Fruit fly (Drosophila melanogaster) whole organism, embryonic: ENCODE data around the gene ksr.
A peak's percentile ranks its signal among the peaks of the same experiment; 100 is the strongest.

ENCODE experiments used
- Adf1 ChIP-seq: fragments of 200-800 bp; sonication (Bioruptor generic); IDR thresholded peaks from 2 replicates; pipeline ENCODE4 v1.3.6; 2022; ENCODE audit warnings: missing biosample characterization, missing genetic modification characterization
- Antp ChIP-seq: fragments of 200-800 bp; sonication (Bioruptor generic); optimal IDR thresholded peaks from 3 replicates; lab custom pipeline; 2016; ENCODE audit warnings: missing biosample characterization, missing genetic modification characterization
- Blimp-1 ChIP-seq: fragments of 200-800 bp; sonication (Bioruptor generic); optimal IDR thresholded peaks from 3 replicates; lab custom pipeline; 2018; ENCODE audit warnings: missing biosample characterization, missing genetic modification characterization, mild to moderate bottlenecking, moderate library complexity, missing genetic modification reagents
- CG10209 ChIP-seq: fragments of 200-800 bp; sonication (Bioruptor generic); optimal IDR thresholded peaks from 3 replicates; lab custom pipeline; 2017; ENCODE audit warnings: missing biosample characterization, mild to moderate bottlenecking, missing genetic modification characterization, missing genetic modification reagents
- CG10267 ChIP-seq: fragments of 200-800 bp; sonication (Bioruptor generic); optimal IDR thresholded peaks from 2 replicates; lab custom pipeline; 2018; ENCODE audit warnings: missing biosample characterization, mild to moderate bottlenecking, missing genetic modification characterization, moderate library complexity
- CG10565 ChIP-seq: fragments of 200-800 bp; sonication (Bioruptor generic); optimal IDR thresholded peaks from 3 replicates; lab custom pipeline; 2016; ENCODE audit warnings: missing biosample characterization, mild to moderate bottlenecking, missing genetic modification characterization
- CG14441 ChIP-seq: fragments of 200-800 bp; sonication (Bioruptor generic); IDR thresholded peaks from 2 replicates; pipeline ENCODE4 v1.3.6; 2022; ENCODE audit warnings: missing biosample characterization, missing genetic modification characterization
- CG15514 ChIP-seq: fragments of 200-800 bp; sonication (Bioruptor generic); optimal IDR thresholded peaks from 3 replicates; lab custom pipeline; 2017; ENCODE audit warnings: missing biosample characterization, missing genetic modification characterization, mild to moderate bottlenecking, moderate library complexity, missing genetic modification reagents
- CG1602 ChIP-seq: fragments of 200-800 bp; sonication (Bioruptor generic); optimal IDR thresholded peaks from 3 replicates; lab custom pipeline; 2016; ENCODE audit warnings: missing biosample characterization, missing genetic modification characterization
- CG16779 ChIP-seq: fragments of 200-800 bp; sonication (Bioruptor generic); IDR thresholded peaks from 2 replicates; pipeline ENCODE4 v1.3.6; 2022; ENCODE audit warnings: missing biosample characterization, missing genetic modification characterization
- CG16813 ChIP-seq: fragments of 200-800 bp; sonication (Bioruptor generic); IDR thresholded peaks from 3 replicates; pipeline ENCODE4 v1.3.6; 2022; ENCODE audit warnings: missing biosample characterization, missing genetic modification characterization; ENCODE audit not compliant: partially characterized antibody
- CG16815 ChIP-seq: fragments of 200-800 bp; sonication (Bioruptor generic); optimal IDR thresholded peaks from 3 replicates; lab custom pipeline; 2017; ENCODE audit warnings: missing biosample characterization, mild to moderate bottlenecking, missing genetic modification characterization
- CG17912 ChIP-seq: fragments of 200-800 bp; sonication (Bioruptor generic); optimal IDR thresholded peaks from 2 replicates; lab custom pipeline; 2018; ENCODE audit warnings: missing biosample characterization, mild to moderate bottlenecking, missing genetic modification characterization
- CG32532 ChIP-seq: fragments of 200-800 bp; sonication (Bioruptor generic); IDR thresholded peaks from 2 replicates; pipeline ENCODE4 v1.3.6; 2022; ENCODE audit warnings: missing biosample characterization, missing genetic modification characterization
- CG5180 ChIP-seq: fragments of 200-800 bp; sonication (Bioruptor generic); optimal IDR thresholded peaks from 3 replicates; lab custom pipeline; 2017; ENCODE audit warnings: missing biosample characterization, missing genetic modification characterization, mild to moderate bottlenecking, moderate library complexity, missing genetic modification reagents
- CG7372 ChIP-seq: fragments of 200-800 bp; sonication (Bioruptor generic); IDR thresholded peaks from 2 replicates; pipeline ENCODE4 v1.3.6; 2022; ENCODE audit warnings: missing biosample characterization, missing genetic modification characterization
- CG8290 ChIP-seq, 3 experiments: fragments of 200-800 bp; sonication (Bioruptor generic); optimal IDR thresholded peaks; 2 replicates each; lab custom pipeline; 2016 to 2019; ENCODE audit warnings: missing biosample characterization in 3 of 3, missing genetic modification characterization in 3 of 3, mild to moderate bottlenecking in 2 of 3, moderate library complexity in 1 of 3
- CHES-1-like ChIP-seq: fragments of 200-800 bp; sonication (Bioruptor generic); optimal IDR thresholded peaks from 2 replicates; lab custom pipeline; 2016; ENCODE audit warnings: missing biosample characterization, missing genetic modification characterization
- CoRest ChIP-seq: fragments of 200-800 bp; sonication (Bioruptor generic); optimal IDR thresholded peaks from 3 replicates; lab custom pipeline; 2018; ENCODE audit warnings: missing biosample characterization, mild to moderate bottlenecking, missing genetic modification characterization, moderate library complexity
- Deaf1 ChIP-seq: fragments of 200-800 bp; optimal IDR thresholded peaks from 3 replicates; lab custom pipeline; 2019; ENCODE audit warnings: missing biosample characterization, mild to moderate bottlenecking, missing genetic modification characterization, moderate library complexity
- Doc2 ChIP-seq: fragments of 200-800 bp; sonication (Bioruptor generic); IDR thresholded peaks from 2 replicates; pipeline ENCODE4 v1.3.6; 2022; ENCODE audit warnings: missing biosample characterization, missing genetic modification characterization
- Dp ChIP-seq: fragments of 200-800 bp; sonication (Bioruptor generic); optimal IDR thresholded peaks from 2 replicates; lab custom pipeline; 2018; ENCODE audit warnings: missing biosample characterization, mild to moderate bottlenecking, missing genetic modification characterization, moderate library complexity
- HLH3B ChIP-seq: fragments of 200-800 bp; sonication (Bioruptor generic); IDR thresholded peaks from 2 replicates; pipeline ENCODE4 v1.3.6; 2022; ENCODE audit warnings: missing biosample characterization, missing genetic modification characterization
- Mrtf ChIP-seq: fragments of 200-800 bp; sonication (Bioruptor generic); IDR thresholded peaks from 3 replicates; pipeline ENCODE4 v1.3.6; 2022; ENCODE audit warnings: missing biosample characterization, missing genetic modification characterization
- Myb ChIP-seq: fragments of 200-800 bp; sonication (Bioruptor generic); optimal IDR thresholded peaks from 2 replicates; lab custom pipeline; 2016; ENCODE audit warnings: missing biosample characterization, missing genetic modification characterization
- PHDP ChIP-seq: fragments of 200-800 bp; sonication (Bioruptor generic); optimal IDR thresholded peaks from 3 replicates; lab custom pipeline; 2018; ENCODE audit warnings: missing biosample characterization, mild to moderate bottlenecking, missing genetic modification characterization, moderate library complexity
- Pdp1 ChIP-seq, 2 experiments: fragments of 200-800 bp; sonication (Bioruptor generic); optimal IDR thresholded peaks; 3 replicates each; lab custom pipeline; 2016; ENCODE audit warnings: missing biosample characterization in 2 of 2, missing genetic modification characterization in 2 of 2, mild to moderate bottlenecking in 1 of 2, moderate library complexity in 1 of 2
- Sin3A ChIP-seq: fragments of >200 bp; optimal IDR thresholded peaks from 2 replicates; lab custom pipeline; 2018
- Sox100B ChIP-seq: fragments of 200-800 bp; sonication (Bioruptor generic); optimal IDR thresholded peaks from 3 replicates; lab custom pipeline; 2018; ENCODE audit warnings: missing biosample characterization, mild to moderate bottlenecking, missing genetic modification characterization
- TFAM ChIP-seq: fragments of 200-800 bp; sonication (Bioruptor generic); optimal IDR thresholded peaks from 2 replicates; lab custom pipeline; 2017; ENCODE audit warnings: missing biosample characterization, missing genetic modification characterization, inconsistent platforms
- Usf ChIP-seq: fragments of 200-800 bp; sonication (Bioruptor generic); optimal IDR thresholded peaks from 2 replicates; lab custom pipeline; 2017; ENCODE audit warnings: missing genotype, missing biosample characterization, missing genetic modification characterization
- ab ChIP-seq: fragments of 200-800 bp; sonication (Bioruptor generic); optimal IDR thresholded peaks from 2 replicates; lab custom pipeline; 2016; ENCODE audit warnings: missing biosample characterization, missing genetic modification characterization
- ash1 ChIP-seq: fragments of 200-800 bp; sonication (Bioruptor generic); optimal IDR thresholded peaks from 2 replicates; lab custom pipeline; 2018; ENCODE audit warnings: missing biosample characterization, mild to moderate bottlenecking, missing genetic modification characterization
- az2 ChIP-seq: fragments of 200-800 bp; sonication (Bioruptor generic); optimal IDR thresholded peaks from 3 replicates; lab custom pipeline; 2016; ENCODE audit warnings: missing biosample characterization, missing genetic modification characterization
- cad ChIP-seq: fragments of >200 bp; optimal IDR thresholded peaks from 2 replicates; lab custom pipeline; 2017; ENCODE audit warnings: missing biosample characterization, missing genetic modification characterization
- dimm ChIP-seq: fragments of 200-800 bp; sonication (Bioruptor generic); IDR thresholded peaks from 2 replicates; pipeline ENCODE4 v1.3.6; 2022; ENCODE audit warnings: missing biosample characterization, missing genetic modification characterization
- disco-r ChIP-seq: fragments of 200-800 bp; sonication (Bioruptor generic); optimal IDR thresholded peaks from 2 replicates; lab custom pipeline; 2016; ENCODE audit warnings: missing biosample characterization, missing genetic modification characterization
- dmrt11E ChIP-seq: fragments of 200-800 bp; sonication (Bioruptor generic); optimal IDR thresholded peaks from 3 replicates; lab custom pipeline; 2018; ENCODE audit warnings: missing biosample characterization, mild to moderate bottlenecking, missing genetic modification characterization, moderate library complexity
- emc ChIP-seq: fragments of 200-800 bp; sonication (Bioruptor generic); optimal IDR thresholded peaks from 2 replicates; lab custom pipeline; 2016; ENCODE audit warnings: missing biosample characterization, missing genetic modification characterization
- hkb ChIP-seq, 2 experiments: fragments of 200-800 bp in 1 of 2; fragments of >200 bp in 1 of 2; sonication (Bioruptor generic) in 1 of 2; IDR thresholded peaks in 1 of 2; optimal IDR thresholded peaks in 1 of 2; 2 replicates each; pipeline versions ENCODE4 v1.3.6 to Lab custom; 2017 to 2022; ENCODE audit warnings: missing biosample characterization in 1 of 2, missing genetic modification characterization in 1 of 2
- insv ChIP-seq, 2 experiments: fragments of 200-800 bp; sonication (Bioruptor generic); optimal IDR thresholded peaks; 3 replicates each; lab custom pipeline; 2016 to 2018; ENCODE audit warnings: missing biosample characterization in 2 of 2, missing genetic modification characterization in 2 of 2
- kay ChIP-seq: fragments of 200-800 bp; sonication (Bioruptor generic); optimal IDR thresholded peaks from 2 replicates; lab custom pipeline; 2016; ENCODE audit warnings: missing biosample characterization, missing genetic modification characterization
- mld ChIP-seq: fragments of 200-800 bp; sonication (Bioruptor generic); IDR thresholded peaks from 3 replicates; pipeline ENCODE4 v1.3.6; 2022; ENCODE audit warnings: missing biosample characterization, missing genetic modification characterization; ENCODE audit not compliant: partially characterized antibody
- onecut ChIP-seq: fragments of 200-800 bp; sonication (Bioruptor generic); IDR thresholded peaks from 2 replicates; pipeline ENCODE4 v1.3.6; 2022; ENCODE audit warnings: missing biosample characterization, missing genetic modification characterization
- rib ChIP-seq: fragments of 200-800 bp; sonication (Bioruptor generic); IDR thresholded peaks from 2 replicates; pipeline ENCODE4 v1.3.6; 2022; ENCODE audit warnings: missing biosample characterization, missing genetic modification characterization
- run ChIP-seq: fragments of 200-800 bp; sonication (Bioruptor generic); optimal IDR thresholded peaks from 3 replicates; lab custom pipeline; 2018; ENCODE audit warnings: missing biosample characterization, mild to moderate bottlenecking, missing genetic modification characterization
- so ChIP-seq: fragments of 200-800 bp; sonication (Bioruptor generic); IDR thresholded peaks from 3 replicates; pipeline ENCODE4 v1.3.6; 2022; ENCODE audit warnings: missing biosample characterization, missing genetic modification characterization
- tap ChIP-seq: fragments of 200-800 bp; optimal IDR thresholded peaks from 3 replicates; lab custom pipeline; 2019; ENCODE audit warnings: missing biosample characterization, mild to moderate bottlenecking, missing genetic modification characterization, moderate library complexity
- trem ChIP-seq: fragments of 200-800 bp; optimal IDR thresholded peaks from 3 replicates; lab custom pipeline; 2019; ENCODE audit warnings: missing biosample characterization, mild to moderate bottlenecking, missing genetic modification characterization, moderate library complexity
- wek ChIP-seq: fragments of 200-800 bp; sonication (Bioruptor generic); optimal IDR thresholded peaks from 3 replicates; lab custom pipeline; 2018; ENCODE audit warnings: missing biosample characterization, mild to moderate bottlenecking, missing genetic modification characterization, moderate library complexity

The ksr gene

dm6 chr3R:5470586-5471283 lies 13.0 kb downstream of the ksr start, which contains the start of the genes mRpL44 and Snr1:
Gene mRpL44, minus strand, starts transcription at chr3R:5470636.
Gene Snr1, plus strand, starts transcription at chr3R:5470926.
- TF ChIP-seq dimm = no peak
- TF ChIP-seq trem = peak; percentile 63
- TF ChIP-seq run = no peak
- no peak for TF ChIP-seq CG16813 (GFP tag; lab: Robert Waterston, UW)
- peak; percentile 27; the same call in 1 of the 2 replicates for TF ChIP-seq CG32532 (GFP tag; lab: Robert Waterston, UW)
- no peak for TF ChIP-seq HLH3B (GFP tag; lab: Robert Waterston, UW)
- no peak for TF ChIP-seq mld (GFP tag; lab: Robert Waterston, UW)
- TF ChIP-seq TFAM (GFP tag; lab: Kevin White, UChicago) = no peak
- TF ChIP-seq CG16779 = no peak
- TF ChIP-seq CG14441 (GFP tag; lab: Robert Waterston, UW) = no peak
- TF ChIP-seq emc (GFP tag; lab: Kevin White, UChicago) = no peak
- TF ChIP-seq insv (GFP tag; optimal IDR thresholded peaks at IDR 0.05; lab: Kevin White, UChicago) = peak in 1 of 2 experiments; percentile 57
- TF ChIP-seq CG5180 (GFP tag; lab: Kevin White, UChicago) = no peak
- no peak for TF ChIP-seq CG10565 (GFP tag; lab: Kevin White, UChicago)
- no peak for TF ChIP-seq Sox100B (GFP tag; lab: Kevin White, UChicago)
- no peak for TF ChIP-seq cad
- no peak for TF ChIP-seq Adf1 (GFP tag; lab: Robert Waterston, UW)
- TF ChIP-seq Doc2 (GFP tag; lab: Robert Waterston, UW) = no peak
- TF ChIP-seq onecut (GFP tag; lab: Robert Waterston, UW) = no peak
- TF ChIP-seq so = no peak
- TF ChIP-seq Dp (GFP tag; lab: Kevin White, UChicago) = no peak
- no peak for TF ChIP-seq wek (GFP tag; lab: Kevin White, UChicago)
- TF ChIP-seq Usf (GFP tag; lab: Kevin White, UChicago) = no peak
- no peak for TF ChIP-seq ash1
- no peak for TF ChIP-seq ab (GFP tag; lab: Kevin White, UChicago)
- TF ChIP-seq CHES-1-like (GFP tag; lab: Kevin White, UChicago) = peak; percentile 33
- TF ChIP-seq CG10209 (GFP tag; lab: Kevin White, UChicago) = peak; percentile 43
- no peak for TF ChIP-seq disco-r (GFP tag; lab: Kevin White, UChicago)
- no peak for TF ChIP-seq Pdp1 (GFP tag; optimal IDR thresholded peaks at IDR 0.05; lab: Kevin White, UChicago)
- TF ChIP-seq CG15514 = peak; percentile 74
- no peak for TF ChIP-seq tap (tag; lab: Kevin White, UChicago)
- TF ChIP-seq CoRest = peak; percentile 76
- peak; percentile 24 for TF ChIP-seq CG1602
- TF ChIP-seq CG16815 (GFP tag; lab: Kevin White, UChicago) = no peak
- TF ChIP-seq dmrt11E (tag; lab: Kevin White, UChicago) = peak; percentile 46
- no peak for TF ChIP-seq CG7372
- TF ChIP-seq az2 (GFP tag; lab: Kevin White, UChicago) = peak; percentile 33
- no peak for TF ChIP-seq hkb (optimal IDR thresholded peaks at IDR 0.05; lab: Kevin White, UChicago)
- TF ChIP-seq hkb (GFP tag; IDR thresholded peaks at IDR 0.05; lab: Robert Waterston, UW) = no peak
- TF ChIP-seq Sin3A = no peak
- TF ChIP-seq rib = no peak
- TF ChIP-seq Antp = no peak
- TF ChIP-seq Myb (GFP tag; lab: Kevin White, UChicago) = no peak
- no peak for TF ChIP-seq Blimp-1 (GFP tag; lab: Kevin White, UChicago)
- no peak for TF ChIP-seq CG17912 (GFP tag; lab: Kevin White, UChicago)
- no peak for TF ChIP-seq Mrtf (GFP tag; lab: Robert Waterston, UW)
- TF ChIP-seq CG8290 (GFP tag; optimal IDR thresholded peaks at IDR 0.05; lab: Kevin White, UChicago) = no peak
- no peak for TF ChIP-seq CG8290 (tag; optimal IDR thresholded peaks at IDR 0.05; lab: Kevin White, UChicago)
- no peak for TF ChIP-seq PHDP
- no peak for TF ChIP-seq Deaf1 (tag; lab: Kevin White, UChicago)
- no peak for TF ChIP-seq kay (GFP tag; lab: Kevin White, UChicago)
- peak; percentile 99 for TF ChIP-seq CG10267 (tag; lab: Kevin White, UChicago)
